Worm (Caenorhabditis elegans): Measurements from ENCODE around the gene hrpk-2.
A peak's percentile ranks its signal among the peaks of the same experiment; 100 is the strongest.

The hrpk-2 gene

ce11 chrIII:8004091-8004490, 17.2 kb downstream of the hrpk-2 start, which contains the start of gene C06G4.6:
Gene C06G4.6 (plus strand): TSS chrIII:8004391.
- no peak for TF ChIP-seq fkh-10 (GFP tag; optimal IDR thresholded peaks at IDR 0.05)
- TF ChIP-seq F37D6.2 (tag; optimal IDR thresholded peaks at IDR 0.05): no peak
- peak; percentile 29 for TF ChIP-seq aha-1 (tag)
- no peak for TF ChIP-seq nhr-76 (tag; optimal IDR thresholded peaks at IDR 0.05)
- no peak for TF ChIP-seq snpc-1.2 (GFP tag; IDR thresholded peaks at IDR 0.05)
- no peak for TF ChIP-seq lin-15B (tag; optimal IDR thresholded peaks at IDR 0.05)

ce11 chrIII:8009769-8010168, 22.8 kb downstream of the hrpk-2 start, which contains the start of gene cit-1.1:
Gene cit-1.1 (minus strand): TSS chrIII:8009821.
- no peak for TF ChIP-seq ama-1 (optimal IDR thresholded peaks at IDR 0.05)
- TF ChIP-seq lsy-2 (tag; optimal IDR thresholded peaks at IDR 0.05): peak in 1 of 2 experiments; percentile 35
- TF ChIP-seq aha-1 (tag): peak; percentile 92
- TF ChIP-seq zip-2 (tag; optimal IDR thresholded peaks at IDR 0.05): no peak
- TF ChIP-seq lin-38 (GFP tag; IDR thresholded peaks at IDR 0.05): peak; percentile 81
- no peak for TF ChIP-seq nhr-10 (tag; optimal IDR thresholded peaks at IDR 0.05)
- TF ChIP-seq dpl-1 (GFP tag; optimal IDR thresholded peaks at IDR 0.05): peak; percentile 37
- TF ChIP-seq nhr-102 (tag; optimal IDR thresholded peaks at IDR 0.05): no peak

- TF ChIP-seq zip-2 (tag; optimal IDR thresholded peaks at IDR 0.05) (peak; percentile 51), zfp-3 (GFP tag; conservative IDR thresholded peaks at IDR 0.05) (no peak), cey-2 (tag; optimal IDR thresholded peaks at IDR 0.05; ENCODE audit: borderline replicate concordance, insufficient read depth) (no peak)
Measured at ce11 chrIII:8010260-8010822, 23.4 kb downstream of the hrpk-2 start, which contains the start of gene cit-1.2. Gene cit-1.2 (plus strand): TSS chrIII:8010772.

- TF ChIP-seq ztf-7 (tag; optimal IDR thresholded peaks at IDR 0.05): no peak
- no peak for TF ChIP-seq arid-1 (GFP tag; conservative IDR thresholded peaks at IDR 0.05)
- no peak for TF ChIP-seq rbr-2 (tag; optimal IDR thresholded peaks at IDR 0.05)
- no peak for TF ChIP-seq zip-2 (tag; optimal IDR thresholded peaks at IDR 0.05)
- no peak for TF ChIP-seq sdz-12 (GFP tag; optimal IDR thresholded peaks at IDR 0.05)
- TF ChIP-seq nhr-48 (tag; optimal IDR thresholded peaks at IDR 0.05): no peak
Measured at ce11 chrIII:8013582-8013981, 26.7 kb downstream of the hrpk-2 start.

ce11 chrIII:8016438-8016837, 29.5 kb downstream of the hrpk-2 start, which contains the start of gene F44B9.5:
Gene F44B9.5 (minus strand): TSS chrIII:8016538.
- TF ChIP-seq zip-11 (GFP tag; IDR thresholded peaks at IDR 0.05) (no peak), aha-1 (tag) (peak; percentile 42)

- TF ChIP-seq dmd-6 (GFP tag; IDR thresholded peaks at IDR 0.05) (no peak), daf-16 (GFP tag; optimal IDR thresholded peaks at IDR 0.05) (no peak), daf-16 (tag; optimal IDR thresholded peaks at IDR 0.05) (peak; percentile 96)
Measured at ce11 chrIII:8017053-8017452, 30.1 kb downstream of the hrpk-2 start.

- 0 out of 2 replicates have a peak, but pooled peaks have one; percentile 20 for TF ChIP-seq nhr-42 (GFP tag; IDR thresholded peaks at IDR 0.05)
- TF ChIP-seq daf-12 (tag; optimal IDR thresholded peaks at IDR 0.05): no peak
- TF ChIP-seq rbr-2 (tag; optimal IDR thresholded peaks at IDR 0.05): peak; percentile 57
- peak; percentile 24 for TF ChIP-seq F37D6.2 (tag; optimal IDR thresholded peaks at IDR 0.05)
- TF ChIP-seq hif-1 (tag; optimal IDR thresholded peaks at IDR 0.05): peak in 1 of 2 experiments; percentile 58
- TF ChIP-seq mdt-29 (GFP tag; IDR thresholded peaks at IDR 0.05): 0 out of 2 replicates have a peak, but pooled peaks have one; percentile 18
- peak; percentile 68 for TF ChIP-seq nhr-28 (tag; optimal IDR thresholded peaks at IDR 0.05)
- no peak for TF ChIP-seq gei-8 (GFP tag; optimal IDR thresholded peaks at IDR 0.05)
- peak; percentile 62 for TF ChIP-seq mxl-3 (GFP tag; optimal IDR thresholded peaks at IDR 0.05)
- TF ChIP-seq pha-4 (GFP tag; IDR thresholded peaks at IDR 0.05): no peak
- peak; percentile 74 for TF ChIP-seq pha-4 (tag; optimal IDR thresholded peaks at IDR 0.05)
- TF ChIP-seq lin-38 (GFP tag; IDR thresholded peaks at IDR 0.05): peak; percentile 71
- peak; percentile 17 for TF ChIP-seq nhr-77 (tag; optimal IDR thresholded peaks at IDR 0.05)
- no peak for TF ChIP-seq lin-15B (tag; optimal IDR thresholded peaks at IDR 0.05)
- TF ChIP-seq fkh-10 (GFP tag; optimal IDR thresholded peaks at IDR 0.05): no peak
- no peak for TF ChIP-seq dmd-6 (GFP tag; IDR thresholded peaks at IDR 0.05)
- no peak for TF ChIP-seq aly-2 (tag; optimal IDR thresholded peaks at IDR 0.05)
- peak; percentile 43; the same call in 1 of the 2 replicates for TF ChIP-seq arid-1 (GFP tag; conservative IDR thresholded peaks at IDR 0.05)
- no peak for TF ChIP-seq R02D3.7 (tag; optimal IDR thresholded peaks at IDR 0.05)
- TF ChIP-seq hmg-1.1 (GFP tag; IDR thresholded peaks at IDR 0.05): peak; percentile 70
- TF ChIP-seq zag-1 (tag; optimal IDR thresholded peaks at IDR 0.05): no peak
- peak in 1 of 2 experiments; percentile 14 for TF ChIP-seq mdl-1 (tag; optimal IDR thresholded peaks at IDR 0.05)
Measured at ce11 chrIII:8020823-8021332, 34.0 kb downstream of the hrpk-2 start, which contains the start of gene lin-36. Gene lin-36 (minus strand): TSS chrIII:8020873.
